Fruit fly (Drosophila melanogaster) whole organism, embryonic: ENCODE measurements around the gene RapGAP1.

Experiments used
- BEAF-32 ChIP-seq: fragments of 200-800 bp; sonication (Bioruptor generic); optimal IDR thresholded peaks from 3 replicates; lab custom pipeline; 2017; ENCODE audit warnings: missing biosample characterization, missing genetic modification characterization, mild to moderate bottlenecking, moderate library complexity, missing genetic modification reagents
- Blimp-1 ChIP-seq: fragments of 200-800 bp; sonication (Bioruptor generic); optimal IDR thresholded peaks from 3 replicates; lab custom pipeline; 2018; ENCODE audit warnings: missing biosample characterization, missing genetic modification characterization, mild to moderate bottlenecking, moderate library complexity, missing genetic modification reagents
- CG10209 ChIP-seq: fragments of 200-800 bp; sonication (Bioruptor generic); optimal IDR thresholded peaks from 3 replicates; lab custom pipeline; 2017; ENCODE audit warnings: missing biosample characterization, mild to moderate bottlenecking, missing genetic modification characterization, missing genetic modification reagents
- CG11093 ChIP-seq: fragments of 200-800 bp; sonication (Bioruptor generic); IDR thresholded peaks from 3 replicates; pipeline ENCODE4 v1.3.6; 2022; ENCODE audit warnings: missing biosample characterization, missing genetic modification characterization
- CG11723 ChIP-seq: fragments of 200-800 bp; sonication (Bioruptor generic); optimal IDR thresholded peaks from 2 replicates; lab custom pipeline; 2017; ENCODE audit warnings: missing biosample characterization, mild to moderate bottlenecking, missing genetic modification characterization
- CG14441 ChIP-seq: fragments of 200-800 bp; sonication (Bioruptor generic); IDR thresholded peaks from 2 replicates; pipeline ENCODE4 v1.3.6; 2022; ENCODE audit warnings: missing biosample characterization, missing genetic modification characterization
- CG17568 ChIP-seq: fragments of 200-800 bp; sonication (Bioruptor generic); optimal IDR thresholded peaks from 2 replicates; lab custom pipeline; 2018; ENCODE audit warnings: missing biosample characterization, mild to moderate bottlenecking, missing genetic modification characterization, moderate library complexity
- CG32767 ChIP-seq: fragments of 200-800 bp; sonication (Bioruptor generic); IDR thresholded peaks from 2 replicates; pipeline ENCODE4 v1.3.6; 2022; ENCODE audit warnings: missing biosample characterization, missing genetic modification characterization
- CG33213 ChIP-seq: fragments of 200-800 bp; sonication (Bioruptor generic); optimal IDR thresholded peaks from 3 replicates; lab custom pipeline; 2016; ENCODE audit warnings: missing biosample characterization, missing genetic modification characterization
- CG33557 ChIP-seq: fragments of 200-800 bp; sonication (Bioruptor generic); optimal IDR thresholded peaks from 2 replicates; lab custom pipeline; 2019; ENCODE audit warnings: missing biosample characterization, mild to moderate bottlenecking, missing genetic modification characterization, moderate library complexity
- CG4360 ChIP-seq: fragments of 200-800 bp; sonication (Bioruptor generic); IDR thresholded peaks from 2 replicates; pipeline ENCODE4 v1.3.6; 2022; ENCODE audit warnings: missing biosample characterization, missing genetic modification characterization
- CG4707 ChIP-seq: fragments of 200-800 bp; sonication (Bioruptor generic); optimal IDR thresholded peaks from 2 replicates; lab custom pipeline; 2018; ENCODE audit warnings: missing biosample characterization, mild to moderate bottlenecking, missing genetic modification characterization, moderate library complexity
- CG6654 ChIP-seq: fragments of 200-800 bp; sonication (Bioruptor generic); optimal IDR thresholded peaks from 2 replicates; lab custom pipeline; 2017; ENCODE audit warnings: missing biosample characterization, mild to moderate bottlenecking, missing genetic modification characterization
- CG9817 ChIP-seq: fragments of 200-800 bp; sonication (Bioruptor generic); optimal IDR thresholded peaks from 2 replicates; lab custom pipeline; 2018; ENCODE audit warnings: missing biosample characterization, mild to moderate bottlenecking, missing genetic modification characterization, moderate library complexity
- GATAe ChIP-seq: fragments of 200-800 bp; sonication (Bioruptor generic); conservative IDR thresholded peaks from 2 replicates; pipeline ENCODE4 v1.3.6; 2022; ENCODE audit warnings: missing biosample characterization, missing genetic modification characterization
- H15 ChIP-seq: fragments of 200-800 bp; sonication (Bioruptor generic); IDR thresholded peaks from 3 replicates; pipeline ENCODE4 v1.3.6; 2022; ENCODE audit warnings: missing biosample characterization, missing genetic modification characterization
- HmgD ChIP-seq: fragments of 200-800 bp; sonication (Bioruptor generic); optimal IDR thresholded peaks from 3 replicates; lab custom pipeline; 2016; ENCODE audit warnings: missing biosample characterization, missing genetic modification characterization
- MESR4 ChIP-seq: fragments of 200-800 bp; sonication (Bioruptor generic); optimal IDR thresholded peaks from 2 replicates; lab custom pipeline; 2018; ENCODE audit warnings: missing biosample characterization, mild to moderate bottlenecking, missing genetic modification characterization, moderate library complexity
- Mrtf ChIP-seq: fragments of 200-800 bp; sonication (Bioruptor generic); IDR thresholded peaks from 3 replicates; pipeline ENCODE4 v1.3.6; 2022; ENCODE audit warnings: missing biosample characterization, missing genetic modification characterization
- NC2β ChIP-seq: fragments of 200-800 bp; sonication (Bioruptor generic); optimal IDR thresholded peaks from 2 replicates; lab custom pipeline; 2016; ENCODE audit warnings: missing biosample characterization, missing genetic modification characterization
- Nf-YA ChIP-seq: fragments of 200-800 bp; sonication (Bioruptor generic); IDR thresholded peaks from 2 replicates; pipeline ENCODE4 v1.3.6; 2022; ENCODE audit warnings: missing biosample characterization, missing genetic modification characterization
- PHDP ChIP-seq: fragments of 200-800 bp; sonication (Bioruptor generic); optimal IDR thresholded peaks from 3 replicates; lab custom pipeline; 2018; ENCODE audit warnings: missing biosample characterization, mild to moderate bottlenecking, missing genetic modification characterization, moderate library complexity
- Rx ChIP-seq: fragments of 200-800 bp; sonication (Bioruptor generic); IDR thresholded peaks from 2 replicates; pipeline ENCODE4 v1.3.6; 2022; ENCODE audit warnings: missing biosample characterization, missing genetic modification characterization
- Ssrp ChIP-seq: fragments of 200-800 bp; sonication (Bioruptor generic); optimal IDR thresholded peaks from 2 replicates; lab custom pipeline; 2018; ENCODE audit warnings: missing biosample characterization, mild to moderate bottlenecking, missing genetic modification characterization, moderate library complexity
- Xrp1 ChIP-seq: fragments of 200-800 bp; sonication (Bioruptor generic); IDR thresholded peaks from 2 replicates; pipeline ENCODE4 v1.3.6; 2022; ENCODE audit warnings: missing biosample characterization, missing genetic modification characterization
- aop ChIP-seq: fragments of 200-800 bp; sonication (Bioruptor generic); IDR thresholded peaks from 2 replicates; pipeline ENCODE4 v1.3.6; 2022; ENCODE audit warnings: missing biosample characterization, missing genetic modification characterization
- chm ChIP-seq: fragments of 200-800 bp; sonication (Bioruptor generic); IDR thresholded peaks from 2 replicates; pipeline ENCODE4 v1.3.6; 2022; ENCODE audit warnings: missing biosample characterization, missing genetic modification characterization
- ci ChIP-seq: fragments of 200-800 bp; sonication (Bioruptor generic); IDR thresholded peaks from 3 replicates; pipeline ENCODE4 v1.3.6; 2022; ENCODE audit warnings: missing biosample characterization, missing genetic modification characterization
- croc ChIP-seq: fragments of 200-800 bp; sonication (Bioruptor generic); conservative IDR thresholded peaks from 3 replicates; pipeline ENCODE4 v1.3.6; 2022; ENCODE audit warnings: missing biosample characterization, missing genetic modification characterization
- cwo ChIP-seq: fragments of 200-800 bp; sonication (Bioruptor generic); optimal IDR thresholded peaks from 3 replicates; lab custom pipeline; 2017; ENCODE audit warnings: missing biosample characterization, missing genetic modification characterization, mild to moderate bottlenecking, moderate library complexity, missing genetic modification reagents
- dan ChIP-seq: fragments of 200-800 bp; sonication (Bioruptor generic); IDR thresholded peaks from 2 replicates; pipeline ENCODE4 v1.3.6; 2022; ENCODE audit warnings: missing biosample characterization, missing genetic modification characterization
- emc ChIP-seq: fragments of 200-800 bp; sonication (Bioruptor generic); optimal IDR thresholded peaks from 2 replicates; lab custom pipeline; 2016; ENCODE audit warnings: missing biosample characterization, missing genetic modification characterization
- fd102C ChIP-seq: fragments of 200-800 bp; sonication (Bioruptor generic); optimal IDR thresholded peaks from 2 replicates; lab custom pipeline; 2018; ENCODE audit warnings: missing biosample characterization, mild to moderate bottlenecking, missing genetic modification characterization, moderate library complexity
- gfzf ChIP-seq: fragments of 200-800 bp; sonication (Bioruptor generic); optimal IDR thresholded peaks from 2 replicates; lab custom pipeline; 2016; ENCODE audit warnings: missing biosample characterization, mild to moderate bottlenecking, missing genetic modification characterization, moderate library complexity
- knrl ChIP-seq: fragments of 200-800 bp; sonication (Bioruptor generic); IDR thresholded peaks from 3 replicates; pipeline ENCODE4 v1.3.6; 2022; ENCODE audit warnings: missing biosample characterization, missing genetic modification characterization; ENCODE audit not compliant: partially characterized antibody
- maf-S ChIP-seq: fragments of 200-800 bp; sonication (Bioruptor generic); optimal IDR thresholded peaks from 2 replicates; lab custom pipeline; 2016; ENCODE audit warnings: missing biosample characterization, missing genetic modification characterization
- mld ChIP-seq: fragments of 200-800 bp; sonication (Bioruptor generic); IDR thresholded peaks from 3 replicates; pipeline ENCODE4 v1.3.6; 2022; ENCODE audit warnings: missing biosample characterization, missing genetic modification characterization; ENCODE audit not compliant: partially characterized antibody
- pb ChIP-seq: fragments of 200-800 bp; sonication (Bioruptor generic); optimal IDR thresholded peaks from 3 replicates; lab custom pipeline; 2016; ENCODE audit warnings: missing biosample characterization, missing genetic modification characterization
- pita ChIP-seq: fragments of 200-800 bp; sonication (Bioruptor generic); optimal IDR thresholded peaks from 2 replicates; lab custom pipeline; 2017; ENCODE audit warnings: missing biosample characterization, mild to moderate bottlenecking, missing genetic modification characterization
- pnt ChIP-seq: fragments of 200-800 bp; sonication (Bioruptor generic); optimal IDR thresholded peaks from 3 replicates; lab custom pipeline; 2016; ENCODE audit warnings: missing biosample characterization, missing genetic modification characterization
- ro ChIP-seq: fragments of 200-800 bp; sonication (Bioruptor generic); IDR thresholded peaks from 2 replicates; pipeline ENCODE4 v1.3.6; 2022; ENCODE audit warnings: missing biosample characterization, missing genetic modification characterization
- shn ChIP-seq: fragments of 200-800 bp; sonication (Bioruptor generic); optimal IDR thresholded peaks from 3 replicates; lab custom pipeline; 2016; ENCODE audit warnings: missing biosample characterization, missing genetic modification characterization
- ssp ChIP-seq: fragments of 200-800 bp; sonication (Bioruptor generic); IDR thresholded peaks from 2 replicates; pipeline ENCODE4 v1.3.6; 2022; ENCODE audit warnings: missing biosample characterization, missing genetic modification characterization
- tgo ChIP-seq: fragments of 200-800 bp; sonication (Bioruptor generic); IDR thresholded peaks from 3 replicates; pipeline ENCODE4 v1.3.6; 2022; ENCODE audit warnings: missing biosample characterization, missing genetic modification characterization
- tin ChIP-seq: fragments of 200-800 bp; sonication (Bioruptor generic); optimal IDR thresholded peaks from 3 replicates; lab custom pipeline; 2016; ENCODE audit warnings: missing biosample characterization, missing genetic modification characterization
- tll ChIP-seq, 2 experiments: fragments of 200-800 bp in 1 of 2; fragments of >200 bp in 1 of 2; sonication (Bioruptor generic) in 1 of 2; optimal IDR thresholded peaks; 2 replicates each; lab custom pipeline; 2017 to 2019; ENCODE audit warnings: missing biosample characterization in 2 of 2, missing genetic modification characterization in 2 of 2, mild to moderate bottlenecking in 1 of 2, moderate library complexity in 1 of 2
- trem ChIP-seq: fragments of 200-800 bp; optimal IDR thresholded peaks from 3 replicates; lab custom pipeline; 2019; ENCODE audit warnings: missing biosample characterization, mild to moderate bottlenecking, missing genetic modification characterization, moderate library complexity
- trh ChIP-seq: fragments of 200-800 bp; sonication (Bioruptor generic); optimal IDR thresholded peaks from 2 replicates; lab custom pipeline; 2016; ENCODE audit warnings: missing biosample characterization, missing genetic modification characterization

RapGAP1 gene

dm6 chr2L:7576462-7577360, 2.1 kb downstream of the RapGAP1 start (continued):
- TF ChIP-seq Blimp-1 (GFP tag; lab: Kevin White, UChicago) (peak; percentile 89), gfzf (GFP tag; lab: Kevin White, UChicago) (no peak), tll (GFP tag; optimal IDR thresholded peaks at IDR 0.05; lab: Kevin White, UChicago) (peak in 1 of 2 experiments; percentile 68), Xrp1 (GFP tag; lab: Robert Waterston, UW) (peak; percentile 95), H15 (peak; percentile 58; the same call in 1 of the 3 replicates), CG11093 (peak; percentile 74), maf-S (GFP tag; lab: Kevin White, UChicago) (no peak), CG10209 (peak; percentile 46), emc (GFP tag; lab: Kevin White, UChicago) (peak; percentile 7), fd102C (GFP tag; lab: Kevin White, UChicago) (peak; percentile 92), PHDP (peak; percentile 70), croc (peak; percentile 82), chm (peak; percentile 72), Nf-YA (GFP tag; lab: Robert Waterston, UW) (peak; percentile 60), knrl (GFP tag; lab: Robert Waterston, UW) (no peak), shn (peak; percentile 17), CG14441 (GFP tag; lab: Robert Waterston, UW) (peak; percentile 69), ssp (GFP tag; lab: Robert Waterston, UW) (no peak; the same call in 1 of the 2 replicates), tgo (GFP tag; lab: Robert Waterston, UW) (peak; percentile 81), pb (peak; percentile 49), aop (GFP tag; lab: Robert Waterston, UW) (peak; percentile 62), CG4707 (peak; percentile 70), Ssrp (tag; lab: Kevin White, UChicago) (peak; percentile 79), pita (GFP tag; lab: Kevin White, UChicago) (no peak), pnt (peak; percentile 62), CG11723 (peak; percentile 65), GATAe (0 out of 2 replicates have a peak, but pooled peaks have one; percentile 10), NC2β (GFP tag; lab: Kevin White, UChicago) (peak; percentile 71), trh (GFP tag; lab: Kevin White, UChicago) (peak; percentile 42), CG4360 (GFP tag; lab: Robert Waterston, UW) (peak; percentile 77), CG17568 (peak; percentile 79), trem (peak; percentile 93), HmgD (no peak), CG33213 (GFP tag; lab: Kevin White, UChicago) (peak; percentile 46), CG33557 (GFP tag; lab: Kevin White, UChicago) (peak; percentile 83), ci (GFP tag; lab: Robert Waterston, UW) (peak; percentile 84), Mrtf (GFP tag; lab: Robert Waterston, UW) (peak; percentile 54; the same call in 2 of the 3 replicates), MESR4 (GFP tag; lab: Kevin White, UChicago) (no peak), tin (GFP tag; lab: Kevin White, UChicago) (peak; percentile 82), CG9817 (peak; percentile 72), CG6654 (GFP tag; lab: Kevin White, UChicago) (peak; percentile 80), BEAF-32 (no peak), ro (GFP tag; lab: Robert Waterston, UW) (peak; percentile 46; the same call in 1 of the 2 replicates), CG32767 (GFP tag; lab: Robert Waterston, UW) (no peak; the same call in 1 of the 2 replicates), dan (GFP tag; lab: Robert Waterston, UW) (no peak; the same call in 1 of the 2 replicates), mld (GFP tag; lab: Robert Waterston, UW) (0 out of 3 replicates have a peak, but pooled peaks have one; percentile 14), Rx (GFP tag; lab: Robert Waterston, UW) (peak; percentile 71), cwo (GFP tag; lab: Kevin White, UChicago) (peak; percentile 74)
